Worm (Caenorhabditis elegans): Measurements from ENCODE around the gene F48E8.2.

Gene F48E8.2

DNA sequence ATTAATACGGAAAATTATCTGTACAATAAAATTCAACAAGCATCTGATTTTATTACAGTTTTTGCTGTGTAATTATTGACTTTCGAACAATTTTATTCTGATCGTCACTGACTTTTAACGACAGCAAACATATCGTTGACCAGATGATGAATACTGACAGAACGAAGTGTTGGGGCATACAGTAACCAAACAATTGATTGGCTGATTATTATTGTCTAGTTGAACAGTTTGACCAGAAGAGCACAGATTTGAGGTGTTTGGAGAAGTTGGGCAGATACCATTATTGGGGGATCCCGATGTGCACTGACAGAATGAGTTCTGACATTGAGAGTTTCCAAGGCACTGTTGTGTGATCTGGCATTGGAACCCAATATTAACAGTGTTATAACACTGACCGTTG lies 42.8 kb downstream of the F48E8.2 start:
- no peak for TF ChIP-seq sptf-2 (GFP tag; optimal IDR thresholded peaks at IDR 0.05)
- no peak for TF ChIP-seq F52B5.7 (tag; optimal IDR thresholded peaks at IDR 0.05)
- no peak for TF ChIP-seq K11D2.4 (GFP tag; IDR thresholded peaks at IDR 0.05)
- TF ChIP-seq F37B4.10 (GFP tag; IDR thresholded peaks at IDR 0.05) = 0 out of 2 replicates have a peak, but pooled peaks have one; percentile 76
- TF ChIP-seq unc-130 (GFP tag; optimal IDR thresholded peaks at IDR 0.05) = no peak
- TF ChIP-seq atf-7 (tag; optimal IDR thresholded peaks at IDR 0.05) = no peak
- no peak for TF ChIP-seq Y79H2A.3 (GFP tag; conservative IDR thresholded peaks at IDR 0.05)

DNA sequence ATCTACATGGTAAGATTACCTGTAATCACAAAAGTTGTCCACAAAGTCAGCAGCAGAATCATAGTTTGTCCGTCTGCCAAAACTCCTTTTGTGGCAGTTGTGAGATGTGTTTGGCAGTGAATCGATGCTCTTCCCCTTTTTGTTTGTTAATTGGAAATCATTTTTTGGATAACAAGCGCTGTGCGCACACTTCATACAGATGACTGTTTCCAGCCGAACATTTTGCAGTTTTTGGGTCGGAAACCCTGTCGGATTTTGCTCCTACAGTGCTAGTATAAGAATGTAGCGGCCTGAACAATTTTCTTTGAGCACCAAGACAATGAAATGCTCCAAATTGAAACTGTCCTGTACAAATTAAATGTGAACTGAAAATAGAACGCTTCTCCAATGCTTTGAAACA lies 44.5 kb downstream of the F48E8.2 start, which contains the start of gene D1044.7:
TSS of gene D1044.7 (minus strand) at position 101 of the 400 bp plus-strand sequence.
- no peak for TF ChIP-seq Y56A3A.18 (GFP tag; IDR thresholded peaks at IDR 0.05)
- no peak for TF ChIP-seq ama-1 (optimal IDR thresholded peaks at IDR 0.05)
- TF ChIP-seq ama-1 (GFP tag; optimal IDR thresholded peaks at IDR 0.05) = no peak
- peak; percentile 34; the same call in 1 of the 2 replicates for TF ChIP-seq madf-3 (GFP tag; IDR thresholded peaks at IDR 0.05)

DNA sequence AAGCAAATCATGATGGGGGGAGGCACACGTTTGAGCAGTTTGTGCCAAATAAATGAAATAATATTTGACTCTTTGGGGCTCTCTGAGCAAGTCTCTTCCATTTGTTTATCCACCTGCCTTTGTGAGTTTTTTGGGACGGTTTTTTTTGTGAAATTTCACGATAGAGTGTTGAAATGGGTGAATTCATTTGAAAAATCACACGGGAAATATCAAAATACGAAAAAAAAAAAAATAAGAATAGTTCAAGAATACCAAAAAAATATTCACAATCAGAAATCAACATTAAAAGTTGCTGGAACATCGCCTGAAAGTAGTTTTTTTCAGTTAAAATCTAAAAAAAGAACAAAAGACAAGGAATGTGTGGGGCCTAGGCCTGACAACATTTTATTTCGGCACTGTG lies 48.3 kb downstream of the F48E8.2 start, which contains the start of gene pqn-25:
TSS of gene pqn-25 (minus strand) at position 101 of the 400 bp plus-strand sequence.
- TF ChIP-seq hrde-1 (tag; optimal IDR thresholded peaks at IDR 0.05; ENCODE audit: borderline replicate concordance) (no peak), attf-5 (GFP tag; optimal IDR thresholded peaks at IDR 0.05) (no peak), mes-4 (tag; optimal IDR thresholded peaks at IDR 0.05) (no peak), K12H6.12 (tag; optimal IDR thresholded peaks at IDR 0.05) (no peak), nhr-80 (tag; optimal IDR thresholded peaks at IDR 0.05) (no peak), tbx-9 (tag; optimal IDR thresholded peaks at IDR 0.05; ENCODE audit: borderline replicate concordance) (no peak), mcd-1 (GFP tag; IDR thresholded peaks at IDR 0.05) (no peak), nhr-179 (tag; optimal IDR thresholded peaks at IDR 0.05) (no peak), madf-3 (GFP tag; IDR thresholded peaks at IDR 0.05) (no peak), Y53G8AR.9 (GFP tag; conservative IDR thresholded peaks at IDR 0.05) (no peak)

DNA sequence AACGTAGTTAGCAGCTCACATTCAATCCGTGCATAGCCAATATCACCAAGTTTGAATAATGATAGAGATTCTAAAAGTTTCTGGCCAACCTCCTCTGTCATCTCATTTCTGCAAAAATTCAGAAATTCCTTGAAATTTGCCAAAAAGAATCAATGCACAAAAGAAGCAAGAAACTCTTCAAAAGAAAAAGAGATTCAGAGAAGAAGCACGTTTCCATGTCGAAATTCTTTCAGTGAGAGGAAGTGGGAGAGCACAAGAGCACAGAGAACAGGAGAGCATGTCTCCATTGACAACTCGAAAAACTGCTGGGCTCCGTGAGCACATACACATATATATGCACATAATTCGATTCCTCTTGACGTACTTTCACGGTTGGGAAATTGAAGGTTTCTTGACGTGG lies 53.2 kb downstream of the F48E8.2 start, which contains the start of gene nekl-4:
TSS of gene nekl-4 (minus strand) at position 101 of the 400 bp plus-strand sequence.
- TF ChIP-seq B0019.2 (GFP tag; conservative IDR thresholded peaks at IDR 0.05) (no peak), ceh-40 (GFP tag; IDR thresholded peaks at IDR 0.05) (no peak), sdz-38 (tag; optimal IDR thresholded peaks at IDR 0.05) (no peak), dpff-1 (tag; optimal IDR thresholded peaks at IDR 0.05) (no peak), F33H1.4 (GFP tag; IDR thresholded peaks at IDR 0.05) (no peak), let-607 (tag; optimal IDR thresholded peaks at IDR 0.05) (no peak), bed-2 (GFP tag; IDR thresholded peaks at IDR 0.05) (no peak), B0336.3 (GFP tag; IDR thresholded peaks at IDR 0.05) (no peak), lag-1 (GFP tag; IDR thresholded peaks at IDR 0.05) (no peak)
